Fruit fly (Drosophila melanogaster) whole organism, embryonic: ENCODE measurements around the gene Pi3K21B.

Source experiments
- Abd-B ChIP-seq: fragments of 200-800 bp; sonication (Bioruptor generic); optimal IDR thresholded peaks from 2 replicates; lab custom pipeline; 2018; ENCODE audit warnings: missing biosample characterization, mild to moderate bottlenecking, missing genetic modification characterization, moderate library complexity
- Antp ChIP-seq: fragments of 200-800 bp; sonication (Bioruptor generic); optimal IDR thresholded peaks from 3 replicates; lab custom pipeline; 2016; ENCODE audit warnings: missing biosample characterization, missing genetic modification characterization
- CG10462 ChIP-seq: fragments of 200-800 bp; sonication (Bioruptor generic); optimal IDR thresholded peaks from 2 replicates; lab custom pipeline; 2016; ENCODE audit warnings: missing biosample characterization, missing genetic modification characterization
- CG11085 ChIP-seq: fragments of 200-800 bp; sonication (Bioruptor generic); IDR thresholded peaks from 2 replicates; pipeline ENCODE4 v1.3.6; 2022; ENCODE audit warnings: missing biosample characterization, missing genetic modification characterization
- CG14441 ChIP-seq: fragments of 200-800 bp; sonication (Bioruptor generic); IDR thresholded peaks from 2 replicates; pipeline ENCODE4 v1.3.6; 2022; ENCODE audit warnings: missing biosample characterization, missing genetic modification characterization
- CG14667 ChIP-seq: fragments of 200-800 bp; sonication (Bioruptor generic); IDR thresholded peaks from 2 replicates; pipeline ENCODE4 v1.3.6; 2022; ENCODE audit warnings: missing biosample characterization, missing genetic modification characterization
- CG15073 ChIP-seq: fragments of 200-800 bp; sonication (Bioruptor generic); optimal IDR thresholded peaks from 2 replicates; lab custom pipeline; 2016; ENCODE audit warnings: missing biosample characterization, missing genetic modification characterization
- CG17361 ChIP-seq: fragments of 200-800 bp; sonication (Bioruptor generic); IDR thresholded peaks from 3 replicates; pipeline ENCODE4 v1.3.6; 2022; ENCODE audit warnings: missing biosample characterization, missing genetic modification characterization
- CG18011 ChIP-seq: fragments of 200-800 bp; sonication (Bioruptor generic); optimal IDR thresholded peaks from 2 replicates; lab custom pipeline; 2017; ENCODE audit warnings: missing biosample characterization, missing genetic modification characterization, mild to moderate bottlenecking, moderate library complexity, missing genotype
- CG18262 ChIP-seq: fragments of 200-800 bp; optimal IDR thresholded peaks from 3 replicates; lab custom pipeline; 2019; ENCODE audit warnings: missing biosample characterization, mild to moderate bottlenecking, missing genetic modification characterization, moderate library complexity
- CG2120 ChIP-seq: fragments of 200-800 bp; sonication (Bioruptor generic); optimal IDR thresholded peaks from 3 replicates; lab custom pipeline; 2016; ENCODE audit warnings: missing biosample characterization, missing genetic modification characterization
- CG2875 ChIP-seq: fragments of 200-800 bp; sonication (Bioruptor generic); optimal IDR thresholded peaks from 2 replicates; lab custom pipeline; 2017; ENCODE audit warnings: missing biosample characterization, mild to moderate bottlenecking, missing genetic modification characterization, missing genetic modification reagents
- CG32532 ChIP-seq: fragments of 200-800 bp; sonication (Bioruptor generic); IDR thresholded peaks from 2 replicates; pipeline ENCODE4 v1.3.6; 2022; ENCODE audit warnings: missing biosample characterization, missing genetic modification characterization
- CG5180 ChIP-seq: fragments of 200-800 bp; sonication (Bioruptor generic); optimal IDR thresholded peaks from 3 replicates; lab custom pipeline; 2017; ENCODE audit warnings: missing biosample characterization, missing genetic modification characterization, mild to moderate bottlenecking, moderate library complexity, missing genetic modification reagents
- CG6272 ChIP-seq: fragments of 200-800 bp; sonication (Bioruptor generic); IDR thresholded peaks from 2 replicates; pipeline ENCODE4 v1.3.6; 2022; ENCODE audit warnings: missing biosample characterization, missing genetic modification characterization
- CG6765 ChIP-seq: fragments of 200-800 bp; sonication (Bioruptor generic); optimal IDR thresholded peaks from 3 replicates; lab custom pipeline; 2017; ENCODE audit warnings: missing biosample characterization, mild to moderate bottlenecking, missing genetic modification characterization
- CG7963 ChIP-seq: fragments of 200-800 bp; sonication (Bioruptor generic); IDR thresholded peaks from 3 replicates; pipeline ENCODE4 v1.3.6; 2022; ENCODE audit warnings: missing biosample characterization, missing genetic modification characterization; ENCODE audit not compliant: partially characterized antibody
- CG7987 ChIP-seq: fragments of 200-800 bp; sonication (Bioruptor generic); optimal IDR thresholded peaks from 2 replicates; lab custom pipeline; 2018; ENCODE audit warnings: missing biosample characterization, mild to moderate bottlenecking, missing genetic modification characterization, moderate library complexity
- CG8765 ChIP-seq: fragments of 200-800 bp; sonication (Bioruptor generic); IDR thresholded peaks from 2 replicates; pipeline ENCODE4 v1.3.6; 2022; ENCODE audit warnings: missing biosample characterization, missing genetic modification characterization
- CG9437 ChIP-seq: fragments of 200-800 bp; sonication (Bioruptor generic); optimal IDR thresholded peaks from 2 replicates; lab custom pipeline; 2018; ENCODE audit warnings: missing biosample characterization, mild to moderate bottlenecking, missing genetic modification characterization
- CG9817 ChIP-seq: fragments of 200-800 bp; sonication (Bioruptor generic); optimal IDR thresholded peaks from 2 replicates; lab custom pipeline; 2018; ENCODE audit warnings: missing biosample characterization, mild to moderate bottlenecking, missing genetic modification characterization, moderate library complexity
- D ChIP-seq, 2 experiments: fragments of 200-800 bp in 1 of 2; fragments of >200 bp in 1 of 2; sonication (Bioruptor generic) in 1 of 2; optimal IDR thresholded peaks; 2 replicates in 1 of 2; 3 replicates in 1 of 2; lab custom pipeline; 2017; ENCODE audit warnings: mild to moderate bottlenecking in 1 of 2, missing biosample characterization in 1 of 2, missing genetic modification characterization in 1 of 2, missing genetic modification reagents in 1 of 2
- D19A ChIP-seq: fragments of 200-800 bp; optimal IDR thresholded peaks from 3 replicates; lab custom pipeline; 2019; ENCODE audit warnings: missing biosample characterization, mild to moderate bottlenecking, missing genetic modification characterization, moderate library complexity
- Dbx ChIP-seq: fragments of 200-800 bp; sonication (Bioruptor generic); IDR thresholded peaks from 3 replicates; pipeline ENCODE4 v1.3.6; 2022; ENCODE audit warnings: missing biosample characterization, missing genetic modification characterization
- Doc2 ChIP-seq: fragments of 200-800 bp; sonication (Bioruptor generic); IDR thresholded peaks from 2 replicates; pipeline ENCODE4 v1.3.6; 2022; ENCODE audit warnings: missing biosample characterization, missing genetic modification characterization
- H15 ChIP-seq: fragments of 200-800 bp; sonication (Bioruptor generic); IDR thresholded peaks from 3 replicates; pipeline ENCODE4 v1.3.6; 2022; ENCODE audit warnings: missing biosample characterization, missing genetic modification characterization
- HmgZ ChIP-seq: fragments of 200-800 bp; sonication (Bioruptor generic); optimal IDR thresholded peaks from 2 replicates; lab custom pipeline; 2018; ENCODE audit warnings: missing biosample characterization, mild to moderate bottlenecking, missing genetic modification characterization
- NC2β ChIP-seq: fragments of 200-800 bp; sonication (Bioruptor generic); optimal IDR thresholded peaks from 2 replicates; lab custom pipeline; 2016; ENCODE audit warnings: missing biosample characterization, missing genetic modification characterization
- Nf-YB ChIP-seq: fragments of 200-800 bp; sonication (Bioruptor generic); optimal IDR thresholded peaks from 3 replicates; lab custom pipeline; 2019; ENCODE audit warnings: missing biosample characterization, mild to moderate bottlenecking, missing genetic modification characterization, moderate library complexity
- Pdp1 ChIP-seq, 2 experiments: fragments of 200-800 bp; sonication (Bioruptor generic); optimal IDR thresholded peaks; 3 replicates each; lab custom pipeline; 2016; ENCODE audit warnings: missing biosample characterization in 2 of 2, missing genetic modification characterization in 2 of 2, mild to moderate bottlenecking in 1 of 2, moderate library complexity in 1 of 2
- Poxn ChIP-seq: fragments of 200-800 bp; sonication (Bioruptor generic); IDR thresholded peaks from 2 replicates; pipeline ENCODE4 v1.3.6; 2022; ENCODE audit warnings: missing biosample characterization, missing genetic modification characterization
- ac ChIP-seq: fragments of 200-800 bp; sonication (Bioruptor generic); optimal IDR thresholded peaks from 3 replicates; lab custom pipeline; 2017; ENCODE audit warnings: missing biosample characterization, mild to moderate bottlenecking, missing genetic modification characterization
- amos ChIP-seq: fragments of 200-800 bp; sonication (Bioruptor generic); IDR thresholded peaks from 2 replicates; pipeline ENCODE4 v1.3.6; 2022; ENCODE audit warnings: missing biosample characterization, missing genetic modification characterization; ENCODE audit not compliant: partially characterized antibody
- aop ChIP-seq: fragments of 200-800 bp; sonication (Bioruptor generic); IDR thresholded peaks from 2 replicates; pipeline ENCODE4 v1.3.6; 2022; ENCODE audit warnings: missing biosample characterization, missing genetic modification characterization
- bcd ChIP-seq: fragments of 200-800 bp; sonication (Bioruptor generic); optimal IDR thresholded peaks from 2 replicates; lab custom pipeline; 2017; ENCODE audit warnings: missing biosample characterization, mild to moderate bottlenecking, missing genetic modification characterization
- cg ChIP-seq: fragments of 200-800 bp; sonication (Bioruptor generic); optimal IDR thresholded peaks from 3 replicates; lab custom pipeline; 2019; ENCODE audit warnings: missing biosample characterization, mild to moderate bottlenecking, missing genetic modification characterization, moderate library complexity
- dan ChIP-seq: fragments of 200-800 bp; sonication (Bioruptor generic); IDR thresholded peaks from 2 replicates; pipeline ENCODE4 v1.3.6; 2022; ENCODE audit warnings: missing biosample characterization, missing genetic modification characterization
- danr ChIP-seq: fragments of 200-800 bp; sonication (Bioruptor generic); IDR thresholded peaks from 2 replicates; pipeline ENCODE4 v1.3.6; 2022; ENCODE audit warnings: missing biosample characterization, missing genetic modification characterization
- dimm ChIP-seq: fragments of 200-800 bp; sonication (Bioruptor generic); IDR thresholded peaks from 2 replicates; pipeline ENCODE4 v1.3.6; 2022; ENCODE audit warnings: missing biosample characterization, missing genetic modification characterization
- kay ChIP-seq: fragments of 200-800 bp; sonication (Bioruptor generic); optimal IDR thresholded peaks from 2 replicates; lab custom pipeline; 2016; ENCODE audit warnings: missing biosample characterization, missing genetic modification characterization
- nerfin-1 ChIP-seq: fragments of 200-800 bp; sonication (Bioruptor generic); optimal IDR thresholded peaks from 3 replicates; lab custom pipeline; 2019; ENCODE audit warnings: missing biosample characterization, mild to moderate bottlenecking, missing genetic modification characterization, moderate library complexity
- nerfin-2 ChIP-seq: fragments of 200-800 bp; sonication (Bioruptor generic); IDR thresholded peaks from 2 replicates; pipeline ENCODE4 v1.3.6; 2022; ENCODE audit warnings: missing biosample characterization, missing genetic modification characterization; ENCODE audit not compliant: partially characterized antibody
- nmo ChIP-seq: fragments of 200-800 bp; sonication (Bioruptor generic); optimal IDR thresholded peaks from 2 replicates; lab custom pipeline; 2018; ENCODE audit warnings: missing biosample characterization, mild to moderate bottlenecking, missing genetic modification characterization, moderate library complexity
- pan ChIP-seq, 4 experiments: fragments of >200 bp in 3 of 4; fragments of 200-800 bp in 1 of 4; sonication (Bioruptor generic) in 1 of 4; optimal IDR thresholded peaks in 3 of 4; IDR thresholded peaks in 1 of 4; 2 replicates each; pipeline versions ENCODE4 v1.3.6 to Lab custom; 2017 to 2022; ENCODE audit warnings: missing biosample characterization in 2 of 4, missing genetic modification characterization in 2 of 4, mixed read lengths in 1 of 4
- pros ChIP-seq: fragments of 200-800 bp; sonication (Bioruptor generic); optimal IDR thresholded peaks from 3 replicates; lab custom pipeline; 2019; ENCODE audit warnings: missing biosample characterization, mild to moderate bottlenecking, missing genetic modification characterization, moderate library complexity
- repo ChIP-seq: fragments of 200-800 bp; sonication (Bioruptor generic); optimal IDR thresholded peaks from 2 replicates; lab custom pipeline; 2016; ENCODE audit warnings: missing biosample characterization, missing genetic modification characterization
- rib ChIP-seq: fragments of 200-800 bp; sonication (Bioruptor generic); IDR thresholded peaks from 2 replicates; pipeline ENCODE4 v1.3.6; 2022; ENCODE audit warnings: missing biosample characterization, missing genetic modification characterization
- row ChIP-seq: fragments of 200-800 bp; sonication (Bioruptor generic); IDR thresholded peaks from 3 replicates; pipeline ENCODE4 v1.3.6; 2022; ENCODE audit warnings: missing biosample characterization, missing genetic modification characterization
- stwl ChIP-seq: fragments of 200-800 bp; sonication (Bioruptor generic); optimal IDR thresholded peaks from 3 replicates; lab custom pipeline; 2018; ENCODE audit warnings: missing biosample characterization, mild to moderate bottlenecking, missing genetic modification characterization, moderate library complexity
- z ChIP-seq: fragments of 200-800 bp; sonication (Bioruptor generic); IDR thresholded peaks from 3 replicates; pipeline ENCODE4 v1.3.6; 2022; ENCODE audit warnings: missing biosample characterization, missing genetic modification characterization

The Pi3K21B gene

DNA sequence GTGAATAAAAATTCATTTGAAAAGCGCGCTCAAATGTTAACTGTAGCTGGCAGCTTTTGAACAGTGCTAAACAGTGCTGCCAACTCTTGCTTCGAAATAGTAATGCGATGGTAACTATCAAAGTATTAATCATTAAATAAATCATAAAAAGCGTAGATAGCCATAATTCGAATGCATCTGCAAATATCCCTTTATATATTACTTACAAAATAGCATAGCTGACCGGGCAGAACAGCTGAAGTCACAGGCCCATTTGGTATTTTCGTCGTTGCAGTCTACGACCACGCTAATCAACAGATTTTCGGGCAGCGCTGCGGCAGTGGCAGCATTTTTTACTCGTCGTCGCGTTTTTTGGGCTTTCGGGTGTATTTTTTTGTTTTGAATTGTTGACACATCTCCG lies 8.0 kb downstream of the Pi3K21B start, which contains the start of gene Plc21C (continued):
- TF ChIP-seq D (optimal IDR thresholded peaks at IDR 0.05; lab: Kevin White, UChicago), result no peak
- TF ChIP-seq D (GFP tag; optimal IDR thresholded peaks at IDR 0.05; lab: Kevin White, UChicago), result no peak
- no peak for TF ChIP-seq Doc2 (GFP tag; lab: Robert Waterston, UW)
- no peak for TF ChIP-seq cg (GFP tag; lab: Kevin White, UChicago)
- TF ChIP-seq danr (GFP tag; lab: Robert Waterston, UW), result no peak
- TF ChIP-seq pan (optimal IDR thresholded peaks at IDR 0.05; lab: Kevin White, UChicago), result no peak
- no peak for TF ChIP-seq pan (GFP tag; optimal IDR thresholded peaks at IDR 0.05 in 1 of 2, IDR thresholded peaks at IDR 0.05 in 1 of 2)
- no peak for TF ChIP-seq aop
- TF ChIP-seq CG9437, result peak; percentile 23
- peak; percentile 79 for TF ChIP-seq row (GFP tag; lab: Robert Waterston, UW)
- peak; percentile 70 for TF ChIP-seq CG2120 (GFP tag; lab: Kevin White, UChicago)
- no peak for TF ChIP-seq CG2875
- peak; percentile 77 for TF ChIP-seq nmo
- no peak for TF ChIP-seq CG6765
- no peak for TF ChIP-seq CG6272 (GFP tag; lab: Robert Waterston, UW)
- no peak for TF ChIP-seq CG14667 (GFP tag; lab: Robert Waterston, UW)
- TF ChIP-seq CG11085, result peak; percentile 56; the same call in 1 of the 2 replicates
- no peak for TF ChIP-seq ac
- no peak for TF ChIP-seq CG8765 (GFP tag; lab: Robert Waterston, UW)
- TF ChIP-seq stwl (tag; lab: Kevin White, UChicago), result peak; percentile 76
- peak; percentile 67 for TF ChIP-seq NC2β (GFP tag; lab: Kevin White, UChicago)
- no peak for TF ChIP-seq Poxn (GFP tag; lab: Robert Waterston, UW)
- TF ChIP-seq Antp (GFP tag; lab: Kevin White, UChicago), result peak; percentile 42
- TF ChIP-seq nerfin-1 (tag; lab: Kevin White, UChicago), result peak; percentile 36
- TF ChIP-seq Nf-YB (GFP tag; lab: Kevin White, UChicago), result peak; percentile 6
- TF ChIP-seq nerfin-2 (GFP tag; lab: Robert Waterston, UW), result no peak
- TF ChIP-seq CG15073 (GFP tag; lab: Kevin White, UChicago), result no peak
- TF ChIP-seq repo (GFP tag; lab: Kevin White, UChicago), result no peak
- peak; percentile 50 to 67 for TF ChIP-seq Pdp1 (GFP tag; optimal IDR thresholded peaks at IDR 0.05; lab: Kevin White, UChicago)
- no peak for TF ChIP-seq dimm
- TF ChIP-seq CG7963 (GFP tag; lab: Robert Waterston, UW), result no peak
- no peak for TF ChIP-seq CG10462 (GFP tag; lab: Kevin White, UChicago)
- no peak for TF ChIP-seq pros (GFP tag; lab: Kevin White, UChicago)
- no peak for TF ChIP-seq rib (GFP tag; lab: Robert Waterston, UW)
- peak; percentile 21 for TF ChIP-seq kay
- TF ChIP-seq CG7987 (GFP tag; lab: Kevin White, UChicago), result no peak
- TF ChIP-seq CG9817 (tag; lab: Kevin White, UChicago), result peak; percentile 46
- no peak for TF ChIP-seq dan (GFP tag; lab: Robert Waterston, UW)
- peak; percentile 39 for TF ChIP-seq bcd (GFP tag; lab: Kevin White, UChicago)
- TF ChIP-seq HmgZ, result peak; percentile 80
- TF ChIP-seq CG17361 (GFP tag; lab: Robert Waterston, UW), result peak; percentile 61; the same call in 2 of the 3 replicates
- no peak for TF ChIP-seq z (GFP tag; lab: Robert Waterston, UW)
- peak; percentile 59; the same call in 2 of the 3 replicates for TF ChIP-seq Dbx (GFP tag; lab: Robert Waterston, UW)
- TF ChIP-seq Abd-B (GFP tag; lab: Kevin White, UChicago), result peak; percentile 49
- TF ChIP-seq CG14441 (GFP tag; lab: Robert Waterston, UW), result peak; percentile 48
- peak; percentile 100 for TF ChIP-seq CG18011 (GFP tag; lab: Kevin White, UChicago)
- TF ChIP-seq CG5180 (GFP tag; lab: Kevin White, UChicago), result no peak
- peak; percentile 31; the same call in 1 of the 2 replicates for TF ChIP-seq amos (GFP tag; lab: Robert Waterston, UW)
- peak; percentile 42 for TF ChIP-seq CG18262 (tag; lab: Kevin White, UChicago)
- TF ChIP-seq H15 (GFP tag; lab: Robert Waterston, UW), result no peak
- TF ChIP-seq CG32532 (GFP tag; lab: Robert Waterston, UW), result peak; percentile 56; the same call in 1 of the 2 replicates
- TF ChIP-seq D19A (tag; lab: Kevin White, UChicago), result peak; percentile 6
